Worm (Caenorhabditis elegans): ENCODE measurements around the gene cdc-48.2.

The cdc-48.2 gene

DNA sequence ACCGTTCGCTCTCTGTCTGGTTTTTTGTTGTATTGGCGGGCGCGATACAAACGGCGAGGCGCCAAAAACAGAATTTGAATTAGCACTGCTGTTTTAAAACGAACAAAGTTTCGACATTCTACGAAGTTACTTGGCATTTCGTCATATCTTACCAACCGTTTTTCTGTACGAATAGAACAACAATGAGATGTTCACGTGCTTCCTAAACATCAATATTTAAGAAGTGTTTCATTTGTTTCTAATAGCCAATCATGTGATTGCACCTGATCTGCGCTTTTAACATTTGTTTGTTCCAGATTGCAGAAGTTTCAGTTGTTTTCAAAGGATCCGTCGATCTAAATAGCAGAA is 9.3 kb upstream of the cdc-48.2 start:
- no peak for TF ChIP-seq lin-39 (tag; optimal IDR thresholded peaks at IDR 0.05)
- no peak for TF ChIP-seq unc-62 (GFP tag; optimal IDR thresholded peaks at IDR 0.05)
- TF ChIP-seq ztf-4 (tag; optimal IDR thresholded peaks at IDR 0.05): no peak
- no peak for TF ChIP-seq nhr-67 (tag; optimal IDR thresholded peaks at IDR 0.05)

DNA sequence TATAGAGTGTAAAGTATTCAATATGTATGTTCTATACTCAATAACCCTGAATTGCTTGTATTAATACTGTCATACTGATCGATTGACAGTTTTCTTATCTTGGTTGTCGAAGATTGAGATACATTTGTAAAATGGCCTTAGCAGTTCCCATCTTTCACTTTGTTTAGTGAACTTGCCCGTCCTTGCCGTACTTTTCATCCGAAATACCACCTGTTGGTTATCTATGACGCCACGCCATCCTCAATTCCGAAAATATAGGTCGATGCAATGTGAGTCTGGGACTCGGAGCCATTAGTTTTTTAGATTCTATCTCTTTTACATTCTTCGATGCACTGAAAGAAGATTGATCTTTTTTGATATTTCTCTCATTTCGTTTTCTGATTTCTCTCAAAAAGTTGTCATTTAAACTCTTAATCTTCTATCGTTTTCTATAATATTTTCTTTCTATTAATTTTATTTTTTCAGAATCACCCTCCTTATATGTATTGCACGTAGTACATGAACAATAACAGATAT is 8.7 kb upstream of the cdc-48.2 start, which contains the start of gene ulp-4:
Gene ulp-4, plus strand, starts transcription at position 466 of the 516 bp plus-strand sequence.
- TF ChIP-seq elt-1 (tag; optimal IDR thresholded peaks at IDR 0.05) (peak; percentile 23), ama-1 (optimal IDR thresholded peaks at IDR 0.05) (peak; percentile 34), skn-1 (tag; optimal IDR thresholded peaks at IDR 0.05) (no peak), nfya-1 (tag; optimal IDR thresholded peaks at IDR 0.05; ENCODE audit: insufficient read depth) (peak; percentile 22), nhr-25 (tag; optimal IDR thresholded peaks at IDR 0.05) (peak; percentile 72), unc-62 (GFP tag; optimal IDR thresholded peaks at IDR 0.05) (no peak), pqm-1 (tag; optimal IDR thresholded peaks at IDR 0.05) (no peak), ztf-4 (tag; optimal IDR thresholded peaks at IDR 0.05) (no peak), nhr-12 (tag; optimal IDR thresholded peaks at IDR 0.05) (no peak)

DNA sequence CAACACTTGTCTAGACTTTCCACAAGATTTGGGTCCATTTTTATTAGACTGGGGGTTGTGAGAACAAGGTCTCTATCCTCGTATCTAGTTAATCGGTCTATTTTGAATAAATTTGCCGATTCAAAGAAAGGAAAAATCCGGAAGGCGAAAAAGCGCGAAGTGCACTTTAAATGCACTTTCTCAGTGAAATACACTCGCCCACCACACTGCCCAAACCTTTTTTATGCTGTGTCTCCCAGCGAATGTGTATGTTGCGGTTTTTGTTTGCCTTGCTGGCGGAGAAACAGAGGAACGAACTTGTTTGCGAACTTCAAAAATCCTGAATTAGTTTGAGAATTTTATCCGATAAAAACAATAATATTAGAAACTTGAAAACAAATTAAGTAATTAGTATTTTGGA is 7.5 kb upstream of the cdc-48.2 start:
- no peak for TF ChIP-seq lin-39 (tag; optimal IDR thresholded peaks at IDR 0.05)
- peak; percentile 67 for TF ChIP-seq ama-1 (optimal IDR thresholded peaks at IDR 0.05)
- peak; percentile 28 for TF ChIP-seq lsy-12 (tag; optimal IDR thresholded peaks at IDR 0.05)
- peak; percentile 25 for TF ChIP-seq pha-4 (tag; optimal IDR thresholded peaks at IDR 0.05)
- peak; percentile 62 for TF ChIP-seq daf-12 (tag; optimal IDR thresholded peaks at IDR 0.05)
- TF ChIP-seq skn-1 (tag; optimal IDR thresholded peaks at IDR 0.05): no peak

DNA sequence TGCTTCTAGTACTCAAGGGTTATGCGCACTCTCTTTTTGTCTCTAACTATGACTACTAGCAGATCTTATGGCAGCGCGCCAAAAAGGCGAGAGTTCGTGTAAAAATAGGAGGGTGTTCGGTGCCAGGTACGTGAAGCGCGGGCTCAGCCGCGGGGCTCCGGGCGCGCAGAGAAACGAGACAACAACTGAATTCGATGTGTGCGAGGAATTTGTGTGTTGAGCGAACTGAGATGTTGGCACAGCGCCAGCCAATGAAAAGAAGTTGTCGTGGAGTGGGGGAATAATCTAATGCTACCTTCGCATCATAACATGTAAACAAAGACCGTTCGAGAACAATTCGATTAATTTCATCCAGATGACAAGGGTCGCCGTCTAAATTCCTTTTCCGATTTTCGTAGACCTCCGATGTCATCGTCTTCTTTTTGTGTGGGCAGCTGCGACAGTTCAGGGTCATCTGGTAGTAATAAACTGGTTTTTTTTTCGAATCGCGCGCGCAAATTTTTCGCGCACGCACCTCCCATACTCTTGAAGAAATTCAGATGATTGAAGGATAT is 6.8 kb upstream of the cdc-48.2 start:
- TF ChIP-seq unc-39 (tag; optimal IDR thresholded peaks at IDR 0.05): no peak
- peak; percentile 31 for TF ChIP-seq R02D3.7 (tag; optimal IDR thresholded peaks at IDR 0.05)
- TF ChIP-seq mdl-1 (tag; optimal IDR thresholded peaks at IDR 0.05): no peak
- TF ChIP-seq ceh-28 (tag; optimal IDR thresholded peaks at IDR 0.05): peak; percentile 55
- peak; percentile 93 for TF ChIP-seq nhr-25 (tag; optimal IDR thresholded peaks at IDR 0.05)
- TF ChIP-seq nfya-1 (tag; optimal IDR thresholded peaks at IDR 0.05; ENCODE audit: insufficient read depth): peak; percentile 88
- no peak for TF ChIP-seq nhr-77 (tag; optimal IDR thresholded peaks at IDR 0.05)
- no peak for TF ChIP-seq nhr-76 (tag; optimal IDR thresholded peaks at IDR 0.05)
- TF ChIP-seq pha-4 (tag; optimal IDR thresholded peaks at IDR 0.05): peak; percentile 62
- peak; percentile 45 for TF ChIP-seq nhr-23 (tag; optimal IDR thresholded peaks at IDR 0.05)
- no peak for TF ChIP-seq ztf-4 (tag; optimal IDR thresholded peaks at IDR 0.05)
- TF ChIP-seq lin-15B (tag; optimal IDR thresholded peaks at IDR 0.05): peak; percentile 8
- no peak for TF ChIP-seq ztf-11 (tag; optimal IDR thresholded peaks at IDR 0.05)
- no peak for TF ChIP-seq ZK546.5 (tag; optimal IDR thresholded peaks at IDR 0.05)
- TF ChIP-seq nhr-28 (tag; optimal IDR thresholded peaks at IDR 0.05): no peak
- TF ChIP-seq tbx-2 (tag; optimal IDR thresholded peaks at IDR 0.05): peak; percentile 53
- TF ChIP-seq pqm-1 (tag; optimal IDR thresholded peaks at IDR 0.05): no peak
- no peak for TF ChIP-seq fos-1 (tag; optimal IDR thresholded peaks at IDR 0.05)
- peak; percentile 79 for TF ChIP-seq hmg-11 (tag; optimal IDR thresholded peaks at IDR 0.05)
- no peak for TF ChIP-seq ceh-16 (tag; optimal IDR thresholded peaks at IDR 0.05)
- peak; percentile 38 for TF ChIP-seq lsy-12 (tag; optimal IDR thresholded peaks at IDR 0.05)
- TF ChIP-seq ama-1 (optimal IDR thresholded peaks at IDR 0.05): peak; percentile 23
- TF ChIP-seq fkh-10 (GFP tag; optimal IDR thresholded peaks at IDR 0.05): peak; percentile 47
- TF ChIP-seq ceh-9 (tag; optimal IDR thresholded peaks at IDR 0.05): no peak
- peak; percentile 19 for TF ChIP-seq nhr-11 (tag; optimal IDR thresholded peaks at IDR 0.05)
- TF ChIP-seq snpc-4 (tag; optimal IDR thresholded peaks at IDR 0.05): peak; percentile 21
- TF ChIP-seq lin-39 (tag; optimal IDR thresholded peaks at IDR 0.05): peak; percentile 93
- no peak for TF ChIP-seq daf-12 (tag; optimal IDR thresholded peaks at IDR 0.05)
- no peak for TF ChIP-seq aly-2 (tag; optimal IDR thresholded peaks at IDR 0.05)
- no peak for TF ChIP-seq ceh-82 (tag; optimal IDR thresholded peaks at IDR 0.05)
- TF ChIP-seq nhr-67 (tag; optimal IDR thresholded peaks at IDR 0.05): no peak
- TF ChIP-seq elt-2 (tag; optimal IDR thresholded peaks at IDR 0.05): no peak
- TF ChIP-seq egl-27 (tag; optimal IDR thresholded peaks at IDR 0.05): no peak
- TF ChIP-seq jun-1 (tag; optimal IDR thresholded peaks at IDR 0.05): peak; percentile 5
- TF ChIP-seq mml-1 (tag; optimal IDR thresholded peaks at IDR 0.05): no peak
- TF ChIP-seq elt-3 (tag; optimal IDR thresholded peaks at IDR 0.05): peak in 1 of 3 experiments; percentile 23
- TF ChIP-seq skn-1 (tag; optimal IDR thresholded peaks at IDR 0.05): no peak
- TF ChIP-seq nhr-43 (tag; optimal IDR thresholded peaks at IDR 0.05; ENCODE audit: poor library complexity, severe bottlenecking): peak; percentile 24
- TF ChIP-seq egl-5 (tag; optimal IDR thresholded peaks at IDR 0.05): peak; percentile 60
- no peak for TF ChIP-seq fkh-2 (tag; optimal IDR thresholded peaks at IDR 0.05)
- no peak for TF ChIP-seq unc-62 (GFP tag; optimal IDR thresholded peaks at IDR 0.05)
